Fruit fly (Drosophila melanogaster): Measurements from ENCODE around the gene Rh3.

The Rh3 gene

DNA sequence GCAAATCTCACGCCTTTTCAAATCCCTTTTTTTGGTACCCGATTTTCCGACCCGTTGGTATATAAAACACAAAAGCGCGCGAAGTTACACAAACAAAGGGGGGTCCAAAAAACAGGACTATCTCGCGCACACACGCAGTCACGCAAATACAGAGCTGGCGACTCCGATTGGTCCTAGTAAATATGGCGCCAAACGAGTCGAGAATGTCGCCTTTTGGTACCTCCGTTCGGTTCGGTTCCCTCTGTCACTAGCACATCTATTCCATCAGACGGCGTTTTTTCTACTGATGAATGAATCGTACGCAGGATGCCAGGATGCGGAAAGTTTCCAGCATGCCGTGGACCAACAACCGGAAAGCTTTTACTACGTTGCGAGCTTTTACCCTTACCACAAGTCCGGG lies 26.4 kb downstream of the Rh3 start, which contains the start of gene CG17193:
CG17193 (minus strand) TSS at position 289 of the 400 bp plus-strand sequence.
- TF ChIP-seq fd85E (GFP tag; optimal IDR thresholded peaks at IDR 0.05) (no peak), CG34406 (GFP tag; optimal IDR thresholded peaks at IDR 0.05) (no peak), pdm3 (GFP tag; optimal IDR thresholded peaks at IDR 0.05) (no peak), Met (GFP tag; optimal IDR thresholded peaks at IDR 0.05) (no peak), CG16779 (tag; optimal IDR thresholded peaks at IDR 0.05) (no peak), topi (GFP tag; optimal IDR thresholded peaks at IDR 0.05) (no peak), CG8119 (GFP tag; IDR thresholded peaks at IDR 0.05) (no peak), CG4318 (GFP tag; optimal IDR thresholded peaks at IDR 0.05) (no peak), CG31627 (GFP tag; optimal IDR thresholded peaks at IDR 0.05) (no peak), Sox102F (GFP tag; optimal IDR thresholded peaks at IDR 0.05) (no peak), CG11762 (GFP tag; optimal IDR thresholded peaks at IDR 0.05; ENCODE audit: insufficient read depth) (no peak), Sox15 (GFP tag; optimal IDR thresholded peaks at IDR 0.05) (no peak), CG15336 (GFP tag; IDR thresholded peaks at IDR 0.05) (no peak), net (GFP tag; optimal IDR thresholded peaks at IDR 0.05) (no peak), CG6792 (GFP tag; optimal IDR thresholded peaks at IDR 0.05) (no peak), eg (GFP tag; IDR thresholded peaks at IDR 0.05) (no peak), CG8632 (GFP tag; optimal IDR thresholded peaks at IDR 0.05) (no peak)

DNA sequence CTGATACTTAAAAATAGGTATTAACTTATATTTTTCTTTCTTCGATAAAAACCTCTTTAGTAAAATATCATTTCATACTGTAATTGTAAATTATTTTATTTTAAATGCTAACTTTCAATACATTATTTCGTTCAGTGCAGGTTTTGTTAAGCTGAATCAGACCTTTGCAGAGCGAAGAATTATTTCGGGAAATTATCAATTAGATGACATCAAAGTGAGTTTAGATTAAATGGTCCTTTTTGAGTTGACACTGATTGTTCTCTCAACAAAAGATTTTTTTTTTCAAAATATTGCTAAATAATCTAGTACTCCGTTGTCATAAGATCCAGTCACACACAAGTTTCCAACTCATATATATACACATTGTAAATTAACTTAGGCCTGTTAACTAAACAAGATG lies 39.8 kb downstream of the Rh3 start, which contains the start of the genes CG33934 and Indy-2:
CG33934 (plus strand) TSS at position 301 of the 400 bp plus-strand sequence.
Indy-2 (plus strand) TSS at position 301 of the 400 bp plus-strand sequence.
- TF ChIP-seq fd59A (GFP tag; optimal IDR thresholded peaks at IDR 0.05) (no peak), Ets21C (GFP tag; optimal IDR thresholded peaks at IDR 0.05) (no peak), Sox14 (GFP tag; optimal IDR thresholded peaks at IDR 0.05) (no peak), topi (GFP tag; optimal IDR thresholded peaks at IDR 0.05) (no peak), CG7368 (GFP tag; optimal IDR thresholded peaks at IDR 0.05) (no peak), CG6792 (GFP tag; optimal IDR thresholded peaks at IDR 0.05) (no peak), achi (GFP tag; optimal IDR thresholded peaks at IDR 0.05) (no peak), CG8319 (GFP tag; optimal IDR thresholded peaks at IDR 0.05) (no peak), Sox102F (GFP tag; optimal IDR thresholded peaks at IDR 0.05) (no peak), fkh (GFP tag; optimal IDR thresholded peaks at IDR 0.05) (no peak), fd85E (GFP tag; optimal IDR thresholded peaks at IDR 0.05) (no peak), eg (GFP tag; IDR thresholded peaks at IDR 0.05) (no peak), CG3919 (GFP tag; optimal IDR thresholded peaks at IDR 0.05) (no peak), lz (GFP tag; optimal IDR thresholded peaks at IDR 0.05) (no peak), CG8632 (GFP tag; optimal IDR thresholded peaks at IDR 0.05) (no peak), CG32006 (GFP tag; optimal IDR thresholded peaks at IDR 0.05) (no peak), net (GFP tag; optimal IDR thresholded peaks at IDR 0.05) (no peak), CG4318 (GFP tag; optimal IDR thresholded peaks at IDR 0.05) (no peak), Gug (GFP tag; IDR thresholded peaks at IDR 0.05) (no peak)

DNA sequence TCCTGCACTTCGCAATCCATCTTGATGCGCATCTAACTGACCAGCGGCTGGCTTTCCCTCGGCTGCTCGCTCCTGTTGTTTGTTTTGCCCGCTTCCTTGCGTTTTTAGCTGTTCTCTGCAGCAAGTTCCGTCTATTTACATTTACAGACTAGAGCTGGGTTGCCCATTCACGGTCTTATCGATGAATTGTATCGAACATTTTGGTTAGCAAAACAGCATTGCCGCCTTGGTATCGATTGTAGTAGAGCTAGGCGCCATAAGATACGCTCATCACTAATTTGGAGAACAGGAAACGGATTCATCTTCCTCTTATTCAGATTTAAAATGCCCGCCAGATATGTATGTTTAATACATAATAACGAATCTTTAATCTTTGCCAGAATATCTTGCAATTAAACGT lies 46.4 kb downstream of the Rh3 start, which contains the start of gene Regnase-1:
Regnase-1 (minus strand) TSS at position 170 of the 400 bp plus-strand sequence.
- TF ChIP-seq CG6854 (GFP tag; optimal IDR thresholded peaks at IDR 0.05) (peak; percentile 96), CG3032 (tag; optimal IDR thresholded peaks at IDR 0.05) (peak; percentile 76), cyc (GFP tag; optimal IDR thresholded peaks at IDR 0.05) (peak; percentile 77), achi (GFP tag; optimal IDR thresholded peaks at IDR 0.05) (peak; percentile 76), Met (GFP tag; optimal IDR thresholded peaks at IDR 0.05) (peak; percentile 89), Sox15 (GFP tag; optimal IDR thresholded peaks at IDR 0.05) (peak; percentile 35), Ets21C (GFP tag; optimal IDR thresholded peaks at IDR 0.05) (peak; percentile 51), acj6 (GFP tag; optimal IDR thresholded peaks at IDR 0.05) (peak; percentile 74), Eip78C (GFP tag) (peak; percentile 94), CG6276 (GFP tag; optimal IDR thresholded peaks at IDR 0.05) (no peak), Eip93F (GFP tag; optimal IDR thresholded peaks at IDR 0.05) (no peak), CG8119 (GFP tag; IDR thresholded peaks at IDR 0.05) (no peak), CG1621 (tag; optimal IDR thresholded peaks at IDR 0.05) (peak; percentile 81), Hr4 (GFP tag; optimal IDR thresholded peaks at IDR 0.05) (peak; percentile 49), eg (GFP tag; IDR thresholded peaks at IDR 0.05) (peak; percentile 88), CG15336 (GFP tag; IDR thresholded peaks at IDR 0.05) (no peak; the same call in 1 of the 2 replicates), Ets96B (tag; optimal IDR thresholded peaks at IDR 0.05) (no peak), CG8632 (GFP tag; optimal IDR thresholded peaks at IDR 0.05) (peak; percentile 82), dac (GFP tag; optimal IDR thresholded peaks at IDR 0.05) (peak; percentile 51), CG8319 (GFP tag; optimal IDR thresholded peaks at IDR 0.05) (peak; percentile 80), fd85E (GFP tag; optimal IDR thresholded peaks at IDR 0.05) (peak; percentile 84), CG34406 (GFP tag; optimal IDR thresholded peaks at IDR 0.05) (peak; percentile 87), net (GFP tag; optimal IDR thresholded peaks at IDR 0.05) (peak; percentile 85), Hr38 (GFP tag; optimal IDR thresholded peaks at IDR 0.05) (no peak), fd59A (GFP tag; optimal IDR thresholded peaks at IDR 0.05) (peak; percentile 45), CG9139 (GFP tag; optimal IDR thresholded peaks at IDR 0.05) (peak; percentile 87), topi (GFP tag; optimal IDR thresholded peaks at IDR 0.05) (peak; percentile 83), CG32006 (GFP tag; optimal IDR thresholded peaks at IDR 0.05) (peak; percentile 47), CG6163 (GFP tag; IDR thresholded peaks at IDR 0.05) (peak; percentile 89), CG6808 (GFP tag; optimal IDR thresholded peaks at IDR 0.05) (peak; percentile 74), Smox (GFP tag; optimal IDR thresholded peaks at IDR 0.05) (peak; percentile 77), CG16779 (tag; optimal IDR thresholded peaks at IDR 0.05) (no peak), CG6792 (GFP tag; optimal IDR thresholded peaks at IDR 0.05) (peak; percentile 82), CG11762 (GFP tag; optimal IDR thresholded peaks at IDR 0.05; ENCODE audit: insufficient read depth) (peak; percentile 63)
